Worm (Caenorhabditis elegans) whole organism, L3 larva: ENCODE measurements around the gene C49A9.6.

Experiments
- ZK546.5 ChIP-seq: sonication (generic microtip); optimal IDR thresholded peaks from 2 replicates; lab custom pipeline; 2017; ENCODE audit warnings: missing biosample characterization, missing genetic modification characterization
- aly-2 ChIP-seq: fragments of 150-350 bp; optimal IDR thresholded peaks from 2 replicates; lab custom pipeline; 2014; ENCODE audit warnings: missing biosample characterization, missing genetic modification characterization
- ama-1 ChIP-seq: fragments of 150-350 bp; optimal IDR thresholded peaks from 2 replicates; lab custom pipeline; 2018
- ceh-82 ChIP-seq: fragments of 150-350 bp; optimal IDR thresholded peaks from 2 replicates; lab custom pipeline; 2014; ENCODE audit warnings: missing biosample characterization, missing genetic modification characterization
- elt-3 ChIP-seq, 3 experiments: fragments of 150-350 bp in 1 of 3; sonication (generic microtip) in 2 of 3; optimal IDR thresholded peaks; 2 replicates in 2 of 3; 4 replicates in 1 of 3; lab custom pipeline; 2014 to 2017; ENCODE audit warnings: missing biosample characterization in 3 of 3, missing genetic modification characterization in 3 of 3
- lin-39 ChIP-seq: fragments of 150-350 bp; optimal IDR thresholded peaks from 2 replicates; lab custom pipeline; 2018; ENCODE audit warnings: missing biosample characterization, missing genetic modification reagents, missing genetic modification characterization
- mml-1 ChIP-seq: fragments of 150-350 bp; sonication (generic microtip); optimal IDR thresholded peaks from 3 replicates; lab custom pipeline; 2014; ENCODE audit warnings: missing biosample characterization, missing genetic modification characterization
- nfya-1 ChIP-seq: sonication (generic microtip); optimal IDR thresholded peaks from 2 replicates; lab custom pipeline; 2017; ENCODE audit warnings: missing genetic modification characterization, mild to moderate bottlenecking, missing compliant biosample characterization, antibody characterized with exemption, moderate library complexity; ENCODE audit not compliant: insufficient read depth
- nhr-23 ChIP-seq: fragments of 150-350 bp; optimal IDR thresholded peaks from 2 replicates; lab custom pipeline; 2014; ENCODE audit warnings: missing biosample characterization, missing genetic modification reagents, missing genetic modification characterization
- nhr-67 ChIP-seq: fragments of 150-350 bp; optimal IDR thresholded peaks from 2 replicates; lab custom pipeline; 2014; ENCODE audit warnings: missing biosample characterization, missing genetic modification characterization
- nhr-77 ChIP-seq: fragments of 150-350 bp; optimal IDR thresholded peaks from 2 replicates; lab custom pipeline; 2014; ENCODE audit warnings: missing biosample characterization, missing genetic modification characterization
- pqm-1 ChIP-seq: fragments of 150-350 bp; optimal IDR thresholded peaks from 2 replicates; lab custom pipeline; 2017; ENCODE audit warnings: missing biosample characterization, missing genetic modification characterization, inconsistent platforms

DNA sequence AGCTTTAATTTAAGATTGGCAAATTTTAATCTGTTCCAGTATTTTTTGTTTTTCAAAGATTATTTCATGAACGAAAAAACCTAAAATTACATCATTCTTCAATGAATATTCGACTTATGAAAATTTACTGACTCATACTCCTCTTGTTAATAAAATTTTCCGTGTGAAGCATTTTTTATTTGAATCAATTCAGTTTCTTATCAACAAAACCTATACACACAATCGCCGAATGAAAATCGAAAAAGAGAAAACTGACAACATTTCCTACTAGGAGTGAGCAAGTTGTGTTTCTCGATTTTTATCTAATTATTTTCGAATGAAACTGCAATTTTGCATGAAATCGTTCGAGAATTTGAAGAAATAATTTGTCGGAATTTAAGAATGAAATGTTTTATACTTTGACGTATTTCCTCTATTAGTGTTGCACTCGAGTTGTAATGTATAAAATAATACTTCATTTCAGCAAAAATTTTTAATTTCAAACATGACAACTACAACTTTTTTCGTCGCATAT lies 19.9 kb downstream of the C49A9.6 start, which contains the start of gene F58F9.4:
- TF ChIP-seq mml-1 (tag; lab: Kevin White, UChicago) (no peak), aly-2 (tag; lab: Kevin White, UChicago) (no peak), nhr-67 (tag; lab: Kevin White, UChicago) (no peak), pqm-1 (tag; lab: Kevin White, UChicago) (no peak), lin-39 (tag; lab: Kevin White, UChicago) (no peak), ama-1 (lab: Kevin White, UChicago) (no peak), ceh-82 (tag; lab: Kevin White, UChicago) (no peak), ZK546.5 (tag; lab: Kevin White, UChicago) (no peak), nfya-1 (no peak), elt-3 (tag; optimal IDR thresholded peaks at IDR 0.05; lab: Kevin White, UChicago) (no peak), nhr-23 (no peak), nhr-77 (no peak)
